Worm (Caenorhabditis elegans) whole organism, L4 larva: ENCODE results near the gene cyp-31A5.

Experiments used
- D1046.2 ChIP-seq: fragments of 200-800 bp; sonication (Bioruptor generic); IDR thresholded peaks from 2 replicates; pipeline ENCODE4 v1.3.6; 2022; ENCODE audit warnings: missing genetic modification characterization, missing compliant biosample characterization
- F10B5.3 ChIP-seq: sonication (generic microtip); optimal IDR thresholded peaks from 2 replicates; lab custom pipeline; 2016; ENCODE audit warnings: mild to moderate bottlenecking, missing genetic modification characterization, missing compliant biosample characterization
- F26F4.8 ChIP-seq: fragments of 200-800 bp; sonication (Bioruptor generic); conservative IDR thresholded peaks from 2 replicates; pipeline ENCODE4 v1.3.6; 2022; ENCODE audit warnings: missing genetic modification characterization, missing compliant biosample characterization
- F37D6.2 ChIP-seq: sonication (generic microtip); optimal IDR thresholded peaks from 2 replicates; lab custom pipeline; 2016; ENCODE audit warnings: mild to moderate bottlenecking, missing genetic modification characterization, missing compliant biosample characterization
- F49E8.2 ChIP-seq: sonication (generic microtip); optimal IDR thresholded peaks from 2 replicates; lab custom pipeline; 2016; ENCODE audit warnings: missing compliant biosample characterization, mild to moderate bottlenecking, missing genetic modification characterization, borderline replicate concordance
- T20F7.1 ChIP-seq: fragments of 200-800 bp; sonication (Bioruptor generic); optimal IDR thresholded peaks from 2 replicates; lab custom pipeline; 2018; ENCODE audit warnings: mild to moderate bottlenecking, missing genetic modification characterization, missing compliant biosample characterization
- T26A8.4 ChIP-seq: fragments of 200-800 bp; sonication (Bioruptor generic); IDR thresholded peaks from 2 replicates; pipeline ENCODE4 v1.3.6; 2022; ENCODE audit warnings: missing genetic modification characterization, missing compliant biosample characterization
- Y105C5A.15 ChIP-seq: fragments of 200-800 bp; sonication (Bioruptor generic); IDR thresholded peaks from 2 replicates; pipeline ENCODE4 v1.3.6; 2022; ENCODE audit warnings: missing genetic modification characterization, missing compliant biosample characterization
- aha-1 ChIP-seq: fragments of 150-350 bp; peaks from one replicate; lab custom pipeline; 2014; ENCODE audit warnings: missing biosample characterization, missing genetic modification characterization
- arid-1 ChIP-seq: fragments of 200-800 bp; sonication (Bioruptor generic); conservative IDR thresholded peaks from 2 replicates; pipeline ENCODE4 v1.3.6; 2022; ENCODE audit warnings: missing genetic modification reagents, missing genetic modification characterization, missing compliant biosample characterization
- ceh-20 ChIP-seq: fragments of 200-800 bp; sonication (Bioruptor generic); IDR thresholded peaks from 2 replicates; pipeline ENCODE4 v1.3.6; 2022; ENCODE audit warnings: missing genetic modification reagents, missing genetic modification characterization, missing compliant biosample characterization
- ceh-44 ChIP-seq: fragments of 200-800 bp; sonication (Bioruptor generic); IDR thresholded peaks from 2 replicates; pipeline ENCODE4 v1.3.6; 2022; ENCODE audit warnings: missing genetic modification reagents, missing genetic modification characterization, missing compliant biosample characterization
- ceh-82 ChIP-seq: sonication (generic microtip); optimal IDR thresholded peaks from 2 replicates; lab custom pipeline; 2017; ENCODE audit warnings: missing biosample characterization, missing genetic modification characterization
- ctbp-1 ChIP-seq: fragments of 200-800 bp; sonication (Bioruptor generic); IDR thresholded peaks from 2 replicates; pipeline ENCODE4 v1.3.6; 2022; ENCODE audit warnings: missing genetic modification reagents, missing genetic modification characterization, missing compliant biosample characterization
- dmd-8 ChIP-seq: fragments of 200-800 bp; sonication (Bioruptor generic); IDR thresholded peaks from 2 replicates; pipeline ENCODE4 v1.3.6; 2022; ENCODE audit warnings: missing genetic modification characterization, missing compliant biosample characterization
- dmd-9 ChIP-seq: fragments of 200-800 bp; sonication (Bioruptor generic); IDR thresholded peaks from 2 replicates; pipeline ENCODE4 v1.3.6; 2022; ENCODE audit warnings: missing genetic modification reagents, missing genetic modification characterization, missing compliant biosample characterization
- duxl-1 ChIP-seq: sonication (generic microtip); optimal IDR thresholded peaks from 2 replicates; lab custom pipeline; 2016; ENCODE audit warnings: mild to moderate bottlenecking, missing genetic modification characterization, moderate library complexity, missing compliant biosample characterization; ENCODE audit not compliant: poor library complexity
- dve-1 ChIP-seq: sonication (generic microtip); optimal IDR thresholded peaks from 2 replicates; lab custom pipeline; 2017; ENCODE audit warnings: antibody characterized with exemption, mild to moderate bottlenecking, missing genetic modification characterization, missing compliant biosample characterization; ENCODE audit not compliant: insufficient read depth
- egl-27 ChIP-seq: sonication (generic microtip); optimal IDR thresholded peaks from 3 replicates; lab custom pipeline; 2017; ENCODE audit warnings: missing biosample characterization, missing genetic modification reagents, missing genetic modification characterization
- egl-43 ChIP-seq: fragments of 200-800 bp; sonication (Bioruptor generic); IDR thresholded peaks from 2 replicates; pipeline ENCODE4 v1.3.6; 2022; ENCODE audit warnings: missing genetic modification reagents, missing genetic modification characterization, missing compliant biosample characterization
- fos-1 ChIP-seq: fragments of 150-350 bp; optimal IDR thresholded peaks from 2 replicates; lab custom pipeline; 2014; ENCODE audit warnings: missing biosample characterization, missing genetic modification characterization
- gei-8 ChIP-seq: fragments of 200-800 bp; sonication (Bioruptor generic); optimal IDR thresholded peaks from 2 replicates; lab custom pipeline; 2018; ENCODE audit warnings: mild to moderate bottlenecking, missing genetic modification characterization, missing compliant biosample characterization
- hif-1 ChIP-seq, 2 experiments: sonication (generic microtip); optimal IDR thresholded peaks; 2 replicates each; lab custom pipeline; 2016 to 2017; ENCODE audit warnings: missing compliant biosample characterization in 2 of 2, missing genetic modification characterization in 2 of 2, missing genetic modification reagents in 2 of 2, missing genotype in 2 of 2, mild to moderate bottlenecking in 1 of 2
- hmg-1.1 ChIP-seq: fragments of 200-800 bp; sonication (Bioruptor generic); IDR thresholded peaks from 2 replicates; pipeline ENCODE4 v1.3.6; 2022; ENCODE audit warnings: missing genetic modification reagents, missing genetic modification characterization, missing compliant biosample characterization
- jun-1 ChIP-seq: fragments of 150-350 bp; optimal IDR thresholded peaks from 2 replicates; lab custom pipeline; 2014; ENCODE audit warnings: missing biosample characterization, missing genetic modification reagents, missing genetic modification characterization
- lin-1 ChIP-seq: fragments of 200-800 bp; sonication (Bioruptor generic); IDR thresholded peaks from 2 replicates; pipeline ENCODE4 v1.3.6; 2022; ENCODE audit warnings: missing genetic modification reagents, missing genetic modification characterization, missing compliant biosample characterization
- lin-15B ChIP-seq: fragments of 150-350 bp; sonication (generic microtip); optimal IDR thresholded peaks from 3 replicates; lab custom pipeline; 2014; ENCODE audit warnings: missing biosample characterization, missing genetic modification characterization
- lin-38 ChIP-seq: fragments of 200-800 bp; sonication (Bioruptor generic); IDR thresholded peaks from 2 replicates; pipeline ENCODE4 v1.3.6; 2022; ENCODE audit warnings: missing genetic modification reagents, missing genetic modification characterization, missing compliant biosample characterization
- lin-39 ChIP-seq: fragments of 150-350 bp; optimal IDR thresholded peaks from 2 replicates; lab custom pipeline; 2014; ENCODE audit warnings: missing biosample characterization, missing genetic modification reagents, missing genetic modification characterization
- madf-5 ChIP-seq, 2 experiments: fragments of 200-800 bp; sonication (Bioruptor generic); IDR thresholded peaks; 2 replicates each; pipeline ENCODE4 v1.3.6; 2022; ENCODE audit warnings: missing compliant biosample characterization in 2 of 2, missing genetic modification characterization in 2 of 2
- madf-9 ChIP-seq: fragments of 200-800 bp; sonication (Bioruptor generic); conservative IDR thresholded peaks from 2 replicates; pipeline ENCODE4 v1.3.6; 2022; ENCODE audit warnings: missing genetic modification reagents, missing genetic modification characterization, missing compliant biosample characterization
- mdl-1 ChIP-seq, 2 experiments: fragments of 150-350 bp in 1 of 2; sonication (generic microtip) in 1 of 2; optimal IDR thresholded peaks; 2 replicates each; lab custom pipeline; 2014 to 2017; ENCODE audit warnings: missing biosample characterization in 2 of 2, missing genetic modification characterization in 2 of 2
- mes-2 ChIP-seq: sonication (generic microtip); optimal IDR thresholded peaks from 2 replicates; lab custom pipeline; 2016; ENCODE audit warnings: missing genotype, mild to moderate bottlenecking, missing genetic modification characterization, missing compliant biosample characterization; ENCODE audit not compliant: poor library complexity, severe bottlenecking
- mxl-2 ChIP-seq: fragments of 200-800 bp; sonication (Bioruptor generic); conservative IDR thresholded peaks from 2 replicates; pipeline ENCODE4 v1.3.6; 2022; ENCODE audit warnings: missing genetic modification reagents, missing genetic modification characterization, missing compliant biosample characterization
- mxl-3 ChIP-seq: fragments of 200-800 bp; sonication (Bioruptor generic); optimal IDR thresholded peaks from 2 replicates; lab custom pipeline; 2018; ENCODE audit warnings: mild to moderate bottlenecking, missing genetic modification characterization, missing compliant biosample characterization
- nhr-11 ChIP-seq: fragments of 150-350 bp; optimal IDR thresholded peaks from 2 replicates; lab custom pipeline; 2014; ENCODE audit warnings: missing biosample characterization, missing genetic modification characterization
- nhr-25 ChIP-seq: sonication (generic microtip); optimal IDR thresholded peaks from 2 replicates; lab custom pipeline; 2017; ENCODE audit warnings: missing genetic modification characterization, mild to moderate bottlenecking, missing compliant biosample characterization, antibody characterized with exemption, moderate library complexity, borderline replicate concordance; ENCODE audit not compliant: insufficient read depth
- nhr-28 ChIP-seq: fragments of 150-350 bp; optimal IDR thresholded peaks from 2 replicates; lab custom pipeline; 2014; ENCODE audit warnings: missing biosample characterization, missing genetic modification characterization
- nhr-42 ChIP-seq: fragments of 200-800 bp; sonication (Bioruptor generic); IDR thresholded peaks from 2 replicates; pipeline ENCODE4 v1.3.6; 2022; ENCODE audit warnings: missing genetic modification characterization, missing compliant biosample characterization
- nhr-48 ChIP-seq: sonication (generic microtip); optimal IDR thresholded peaks from 2 replicates; lab custom pipeline; 2016; ENCODE audit warnings: mild to moderate bottlenecking, missing genetic modification characterization, missing compliant biosample characterization
- nhr-6 ChIP-seq: fragments of 150-350 bp; optimal IDR thresholded peaks from 2 replicates; lab custom pipeline; 2014; ENCODE audit warnings: missing biosample characterization, missing genetic modification characterization
- pqm-1 ChIP-seq: sonication (generic microtip); optimal IDR thresholded peaks from 2 replicates; lab custom pipeline; 2017; ENCODE audit warnings: missing biosample characterization, missing genetic modification characterization
- saeg-2 ChIP-seq: fragments of 200-800 bp; sonication (Bioruptor generic); IDR thresholded peaks from 2 replicates; pipeline ENCODE4 v1.3.6; 2022; ENCODE audit warnings: missing genetic modification reagents, missing genetic modification characterization, missing compliant biosample characterization
- set-16 ChIP-seq: fragments of 200-800 bp; sonication (Bioruptor generic); IDR thresholded peaks from 2 replicates; pipeline ENCODE4 v1.3.6; 2022; ENCODE audit warnings: missing genetic modification reagents, missing genetic modification characterization, missing compliant biosample characterization
- spr-3 ChIP-seq: fragments of 200-800 bp; sonication (Bioruptor generic); optimal IDR thresholded peaks from 2 replicates; lab custom pipeline; 2018; ENCODE audit warnings: mild to moderate bottlenecking, missing genetic modification characterization, missing compliant biosample characterization
- tag-97 ChIP-seq: fragments of 200-800 bp; sonication (Bioruptor generic); IDR thresholded peaks from 2 replicates; pipeline ENCODE4 v1.3.6; 2022; ENCODE audit warnings: missing genetic modification characterization, missing compliant biosample characterization
- tra-1 ChIP-seq: fragments of 200-800 bp; sonication (Bioruptor generic); IDR thresholded peaks from 2 replicates; pipeline ENCODE4 v1.3.6; 2022; ENCODE audit warnings: missing genetic modification reagents, missing genetic modification characterization, missing compliant biosample characterization
- unc-62 ChIP-seq, 3 experiments: fragments of 150-350 bp in 1 of 3; sonication (generic microtip); optimal IDR thresholded peaks in 2 of 3; peaks in 1 of 3; 1 replicate in 1 of 3; 2 replicates in 2 of 3; lab custom pipeline; 2014 to 2017; ENCODE audit warnings: missing biosample characterization in 3 of 3, missing genetic modification characterization in 3 of 3, missing genetic modification reagents in 3 of 3, missing genotype in 1 of 3
- zfp-2 ChIP-seq: sonication (generic microtip); optimal IDR thresholded peaks from 2 replicates; lab custom pipeline; 2016; ENCODE audit warnings: mild to moderate bottlenecking, missing genetic modification characterization, missing compliant biosample characterization
- ztf-7 ChIP-seq: fragments of 150-350 bp; optimal IDR thresholded peaks from 2 replicates; lab custom pipeline; 2014; ENCODE audit warnings: missing biosample characterization, missing genetic modification characterization

The cyp-31A5 gene

DNA sequence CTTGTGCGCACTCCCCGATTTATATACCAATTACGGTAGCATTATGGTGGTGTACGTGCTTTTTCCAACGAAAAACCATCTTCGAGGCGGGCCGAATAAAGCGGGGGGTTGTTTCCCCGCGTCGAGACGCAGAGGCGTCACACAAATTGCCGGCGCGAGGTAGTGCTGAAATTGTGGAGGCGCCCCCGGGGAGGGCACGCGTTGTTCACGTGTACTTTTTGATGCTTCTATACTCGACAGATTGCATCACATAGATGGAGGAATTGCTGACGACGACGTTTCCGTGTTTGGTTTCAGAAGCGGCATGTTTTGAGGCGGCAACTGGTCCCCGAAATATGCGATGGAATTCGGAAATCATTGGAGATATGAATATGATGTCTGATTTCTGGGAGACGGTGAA is 5.8 kb upstream of the cyp-31A5 start (continued):
- TF ChIP-seq tra-1 (GFP tag; lab: Robert Waterston, UW) (peak; percentile 96), madf-5 (GFP tag; IDR thresholded peaks at IDR 0.05; lab: Robert Waterston, UW) (0 out of 4 replicates have a peak, but pooled peaks of 1 of the 2 experiments have one; percentile 70), nhr-42 (GFP tag; lab: Robert Waterston, UW) (peak; percentile 56; the same call in 1 of the 2 replicates), saeg-2 (GFP tag; lab: Robert Waterston, UW) (peak; percentile 83), arid-1 (GFP tag; lab: Robert Waterston, UW) (0 out of 2 replicates have a peak, but pooled peaks have one; percentile 37), D1046.2 (GFP tag; lab: Robert Waterston, UW) (0 out of 2 replicates have a peak, but pooled peaks have one; percentile 4), duxl-1 (tag; lab: Kevin White, UChicago) (no peak), ztf-7 (tag; lab: Kevin White, UChicago) (peak; percentile 93), mxl-2 (GFP tag; lab: Robert Waterston, UW) (peak; percentile 100), T20F7.1 (no peak), hmg-1.1 (GFP tag; lab: Robert Waterston, UW) (peak; percentile 90), aha-1 (peak; percentile 100), lin-38 (peak; percentile 75), tag-97 (GFP tag; lab: Robert Waterston, UW) (no peak), hif-1 (tag; optimal IDR thresholded peaks at IDR 0.05; lab: Kevin White, UChicago) (peak; percentile 96 to 100), nhr-11 (tag; lab: Kevin White, UChicago) (peak; percentile 84), jun-1 (tag; lab: Kevin White, UChicago) (peak; percentile 46), lin-1 (peak; percentile 94), gei-8 (GFP tag; lab: Kevin White, UChicago) (peak; percentile 69), lin-15B (tag; lab: Kevin White, UChicago) (no peak), mxl-3 (peak; percentile 92), F49E8.2 (tag; lab: Kevin White, UChicago) (no peak), nhr-6 (tag; lab: Kevin White, UChicago) (peak; percentile 82), set-16 (GFP tag; lab: Robert Waterston, UW) (peak; percentile 87), unc-62 (GFP tag; optimal IDR thresholded peaks at IDR 0.05 in 1 of 2; lab: Kevin White, UChicago) (peak in 1 of 2 experiments; percentile 50), unc-62 (tag; optimal IDR thresholded peaks at IDR 0.05; lab: Kevin White, UChicago) (no peak), pqm-1 (tag; lab: Kevin White, UChicago) (no peak), Y105C5A.15 (GFP tag; lab: Robert Waterston, UW) (no peak), egl-43 (GFP tag; lab: Robert Waterston, UW) (peak; percentile 72), ctbp-1 (GFP tag; lab: Robert Waterston, UW) (peak; percentile 90), lin-39 (no peak), nhr-48 (tag; lab: Kevin White, UChicago) (peak; percentile 95), F10B5.3 (tag; lab: Kevin White, UChicago) (no peak), F26F4.8 (no peak), mdl-1 (tag; optimal IDR thresholded peaks at IDR 0.05; lab: Kevin White, UChicago) (peak; percentile 84 to 92), nhr-28 (tag; lab: Kevin White, UChicago) (peak; percentile 76), ceh-44 (no peak), ceh-20 (peak; percentile 93), F37D6.2 (tag; lab: Kevin White, UChicago) (peak; percentile 64), ceh-82 (no peak), mes-2 (tag; lab: Kevin White, UChicago) (peak; percentile 66), dve-1 (tag; lab: Kevin White, UChicago) (peak; percentile 95), nhr-25 (tag; lab: Kevin White, UChicago) (peak; percentile 74), zfp-2 (tag; lab: Kevin White, UChicago) (peak; percentile 21), fos-1 (no peak), T26A8.4 (GFP tag; lab: Robert Waterston, UW) (peak; percentile 67), dmd-9 (GFP tag; lab: Robert Waterston, UW) (no peak), madf-9 (peak; percentile 85), egl-27 (peak; percentile 29), spr-3 (peak; percentile 6), dmd-8 (GFP tag; lab: Robert Waterston, UW) (0 out of 2 replicates have a peak, but pooled peaks have one; percentile 50)
